Fruit fly (Drosophila melanogaster) ovary, adult (tissue): ENCODE measurements around the gene TfIIB.
A peak's percentile ranks its signal among the peaks of the same experiment; 100 is the strongest.

ENCODE experiments used
- CG17801 ChIP-seq: fragments of 200-800 bp; optimal IDR thresholded peaks from 2 replicates; lab custom pipeline; 2019; ENCODE audit warnings: missing biosample characterization, mild to moderate bottlenecking, missing genetic modification characterization, moderate library complexity; ENCODE audit not compliant: partially characterized antibody

The TfIIB gene

DNA sequence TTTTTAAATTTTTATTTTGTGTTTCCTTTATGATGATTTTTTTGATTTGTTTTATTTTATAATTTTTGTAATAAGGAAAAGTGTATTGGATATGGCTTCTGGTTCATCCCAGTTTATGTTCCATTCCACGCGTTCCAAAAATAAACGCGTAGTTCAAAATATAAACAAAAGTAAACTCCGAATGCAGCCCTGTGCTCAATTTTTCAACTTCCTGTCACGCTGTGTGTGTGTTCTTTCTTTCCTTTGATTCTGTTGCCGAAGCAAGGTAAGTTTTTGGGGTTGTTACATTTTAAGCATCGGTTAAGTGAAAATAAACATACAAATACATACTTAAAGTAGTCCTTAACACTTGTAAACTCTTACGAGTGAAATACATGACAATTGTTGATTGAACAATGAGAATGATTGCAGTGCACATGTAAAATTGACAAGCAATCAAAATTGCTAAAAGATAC is 23.0 kb upstream of the TfIIB start, which contains the start of the genes Ip259 and RpS27A:
Gene Ip259 (plus strand): TSS at position 231 of the 455 bp plus-strand sequence.
Gene RpS27A (plus strand): TSS at position 231 of the 455 bp plus-strand sequence.
- TF ChIP-seq CG17801 (GFP tag; lab: Kevin White, UChicago), result peak; percentile 83

DNA sequence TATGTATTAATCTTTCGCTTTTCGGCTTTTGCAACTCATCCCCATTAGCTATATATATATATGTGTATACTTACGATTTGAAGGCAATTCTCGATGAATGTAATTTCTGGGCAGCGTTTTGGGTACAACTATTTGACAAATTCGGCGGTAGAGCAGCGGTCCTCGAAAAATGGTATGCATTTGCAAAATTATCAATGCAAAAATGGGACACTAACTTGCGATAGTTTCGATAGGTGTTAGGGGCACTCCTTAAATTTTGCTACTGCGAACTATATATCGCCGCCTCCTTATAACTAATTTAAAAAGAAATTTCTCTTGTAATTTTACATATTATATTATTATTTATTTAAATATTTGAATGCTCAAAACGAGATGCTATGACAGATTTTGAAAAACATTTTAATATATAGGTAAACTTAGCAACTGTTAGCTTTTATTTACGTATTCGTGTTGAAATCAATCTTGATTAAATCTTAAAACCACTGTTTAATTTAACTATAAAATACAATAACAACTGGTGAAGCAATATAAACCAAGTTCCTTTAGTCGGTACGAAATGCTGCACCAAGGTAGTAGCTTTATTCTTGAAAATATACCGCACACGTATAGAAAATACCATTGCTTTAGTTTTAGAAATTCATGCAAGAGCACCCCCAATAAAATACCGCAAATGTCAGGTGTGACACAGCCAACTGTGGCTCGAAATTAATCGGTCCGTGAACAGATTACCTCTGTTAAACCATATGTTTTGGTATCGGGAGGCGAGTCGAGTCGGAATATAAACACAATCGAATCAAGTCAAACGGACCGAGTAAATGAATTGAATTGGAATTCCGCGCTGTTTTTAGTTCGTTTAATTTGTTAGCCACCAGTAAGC is 17.6 kb upstream of the TfIIB start, which contains the start of the genes CG5355 and Klp31E:
Gene CG5355 (minus strand): TSS at position 213 of the 877 bp plus-strand sequence.
Gene Klp31E (plus strand): TSS at position 767 of the 877 bp plus-strand sequence.
- no peak for TF ChIP-seq CG17801 (GFP tag; lab: Kevin White, UChicago)

DNA sequence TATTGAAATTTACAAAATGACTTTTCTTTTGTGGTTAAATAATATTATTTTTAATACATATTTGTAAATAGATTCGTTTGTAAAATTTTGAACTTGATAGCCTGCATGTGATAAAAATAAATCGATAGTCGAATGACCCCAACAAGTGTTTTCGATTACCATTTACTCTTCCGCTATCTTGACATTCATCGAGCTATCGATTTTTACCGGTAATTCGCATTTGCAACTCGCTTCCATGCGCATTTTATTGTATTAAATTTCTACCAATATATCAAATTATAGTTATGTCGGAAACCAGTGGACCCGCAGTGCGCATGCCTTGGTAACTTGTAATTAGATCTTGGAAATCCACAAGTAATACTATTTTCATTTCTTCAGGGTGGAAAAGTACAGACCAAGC is 12.2 kb upstream of the TfIIB start, which contains the start of gene RfC3:
Gene RfC3 (plus strand): TSS at position 210 of the 400 bp plus-strand sequence.
- TF ChIP-seq CG17801 (GFP tag; lab: Kevin White, UChicago), result no peak

DNA sequence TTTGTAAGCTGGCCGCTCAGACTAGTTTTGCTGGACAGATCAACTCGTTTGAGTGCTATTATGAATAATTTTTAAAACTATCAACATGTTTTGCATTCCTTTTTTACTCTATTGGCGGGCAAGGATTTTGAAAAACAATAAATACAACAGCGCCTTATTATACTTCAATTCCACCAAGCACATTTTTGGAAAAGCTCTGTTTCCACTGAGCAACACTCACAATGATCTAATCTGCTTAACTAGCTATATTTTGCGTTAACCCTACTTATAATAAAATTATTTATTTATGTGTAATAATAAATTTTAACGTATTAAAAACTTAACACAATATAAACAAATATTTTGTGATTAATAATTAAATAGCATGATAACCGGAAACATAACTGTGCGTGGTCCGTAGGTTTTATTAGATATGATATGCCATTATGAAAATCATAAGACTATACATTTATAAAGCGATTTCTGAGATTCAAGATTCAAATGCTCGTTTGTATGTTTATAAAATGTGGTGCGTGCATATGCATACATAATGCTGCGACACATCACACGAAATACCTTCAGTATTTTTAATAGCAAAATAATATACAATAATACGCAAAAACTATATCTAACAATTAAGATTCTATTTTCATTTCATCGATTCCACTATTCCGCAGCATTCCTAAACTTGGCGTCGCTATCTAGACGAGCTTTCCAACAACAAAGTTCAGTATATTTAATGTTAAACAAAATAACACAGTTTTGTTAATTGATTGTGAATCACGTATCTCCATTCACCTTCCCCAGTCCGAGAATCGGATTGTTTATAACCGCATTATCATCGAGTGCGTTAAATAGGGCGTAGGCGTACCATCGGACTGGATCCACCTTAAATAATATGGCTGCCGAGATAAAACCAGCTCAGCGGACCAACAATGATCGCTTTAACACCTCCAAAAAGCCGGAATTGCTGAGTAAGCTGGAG is 8.2 kb upstream of the TfIIB start, which contains the start of the genes pie and Wdfy2:
Gene pie (minus strand): TSS at position 138 of the 964 bp plus-strand sequence.
Gene Wdfy2 (plus strand): TSS at position 649 of the 964 bp plus-strand sequence.
- no peak for TF ChIP-seq CG17801 (GFP tag; lab: Kevin White, UChicago)

DNA sequence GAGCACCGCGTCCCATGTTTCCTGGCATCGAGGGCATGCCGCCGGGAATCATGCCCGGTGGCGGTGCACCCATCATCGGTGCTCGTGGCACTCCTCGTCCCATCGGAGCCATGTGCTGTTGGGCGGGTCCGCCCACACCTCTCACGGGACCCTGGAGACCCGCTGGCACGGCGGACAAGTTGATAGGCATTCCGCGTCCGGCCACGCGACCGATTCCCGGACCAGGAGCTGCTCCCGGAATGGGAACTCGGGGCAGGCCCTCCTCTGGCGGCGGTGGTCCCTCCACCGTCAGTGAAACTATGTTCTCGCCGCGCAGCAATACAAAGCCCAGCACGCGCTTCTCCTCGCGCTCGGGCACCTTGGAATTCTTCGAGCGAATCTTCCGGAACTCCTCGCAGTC is 5.5 kb upstream of the TfIIB start:
- TF ChIP-seq CG17801 (GFP tag; lab: Kevin White, UChicago), result no peak

DNA sequence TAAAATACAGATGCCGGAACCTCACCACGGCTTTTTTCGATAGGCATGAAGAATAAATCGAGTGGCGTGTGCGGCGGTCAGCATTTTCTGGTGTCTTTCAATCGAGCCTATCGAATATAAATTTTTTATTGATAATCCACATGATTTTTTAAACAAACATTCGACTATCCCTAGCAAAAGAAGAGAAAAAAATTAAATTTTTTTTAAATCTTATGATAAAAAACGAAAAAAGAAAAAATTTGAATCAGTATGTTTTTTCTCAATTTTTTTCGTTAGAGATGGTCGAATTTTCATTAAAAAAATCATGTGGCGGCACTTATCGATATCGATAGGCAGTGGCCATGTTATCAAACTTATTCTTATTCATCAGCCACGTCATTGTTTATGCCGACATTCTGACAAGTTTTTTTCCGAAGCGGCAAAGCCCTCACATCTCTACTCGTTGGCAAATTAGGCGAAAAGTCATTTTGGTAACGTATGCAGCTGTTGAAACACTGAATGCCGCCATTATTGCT is 4.5 kb upstream of the TfIIB start, which contains the start of the genes SmB and KdelR:
Gene SmB (minus strand): TSS at position 94 of the 515 bp plus-strand sequence.
Gene KdelR (plus strand): TSS at position 354 of the 515 bp plus-strand sequence.
- TF ChIP-seq CG17801 (GFP tag; lab: Kevin White, UChicago), result peak; percentile 79

DNA sequence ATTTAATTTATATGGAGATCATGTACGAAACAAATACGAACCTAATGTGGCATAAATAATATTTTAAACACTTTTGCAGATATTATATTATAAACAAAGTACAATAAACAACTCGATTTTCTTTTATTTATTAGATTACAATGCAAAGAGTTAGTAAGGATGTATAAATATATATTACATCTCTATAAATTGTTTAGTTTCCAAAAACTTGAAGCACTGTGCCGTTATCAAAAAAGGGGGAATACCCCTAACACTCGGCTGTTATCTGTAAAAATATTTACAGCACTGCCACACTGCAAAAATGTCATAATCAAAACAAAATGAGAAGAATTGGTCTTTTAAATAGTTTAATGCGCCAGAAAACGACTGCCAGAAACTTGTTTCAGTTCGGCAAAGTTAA is 2.6 kb upstream of the TfIIB start, which contains the start of gene CG5188:
Gene CG5188 (plus strand): TSS at position 302 of the 400 bp plus-strand sequence.
- TF ChIP-seq CG17801 (GFP tag; lab: Kevin White, UChicago), result peak; percentile 17

DNA sequence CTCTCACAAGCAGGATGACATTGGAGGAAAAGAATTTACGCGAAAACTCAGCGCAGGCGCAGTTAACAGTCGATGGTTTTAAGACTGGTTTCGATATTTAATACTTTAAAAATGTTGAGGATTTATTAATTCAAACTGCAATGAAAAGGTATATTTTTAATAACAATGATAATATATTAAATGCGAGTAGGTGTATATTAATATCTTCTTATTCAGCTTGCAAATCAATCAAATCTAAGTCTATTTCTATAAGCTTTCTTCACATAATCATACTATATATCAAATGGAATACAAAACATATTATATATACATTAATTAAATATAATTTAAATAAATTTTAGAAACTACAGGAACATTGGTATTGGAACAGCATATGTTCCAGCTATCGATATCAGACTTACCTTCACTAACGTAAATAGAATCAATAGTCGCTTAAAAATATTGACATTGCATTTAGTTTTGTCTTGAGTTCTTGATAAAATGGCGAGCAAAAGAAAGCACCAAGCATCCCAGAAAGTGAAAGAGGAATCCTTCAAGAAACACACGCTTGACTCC is 4.5 kb downstream of the TfIIB start, which contains the start of the genes TBC1D16 and holn1:
Gene TBC1D16 (minus strand): TSS at position 51 of the 555 bp plus-strand sequence.
Gene holn1 (plus strand): TSS at position 390 of the 555 bp plus-strand sequence.
- no peak for TF ChIP-seq CG17801 (GFP tag; lab: Kevin White, UChicago)

DNA sequence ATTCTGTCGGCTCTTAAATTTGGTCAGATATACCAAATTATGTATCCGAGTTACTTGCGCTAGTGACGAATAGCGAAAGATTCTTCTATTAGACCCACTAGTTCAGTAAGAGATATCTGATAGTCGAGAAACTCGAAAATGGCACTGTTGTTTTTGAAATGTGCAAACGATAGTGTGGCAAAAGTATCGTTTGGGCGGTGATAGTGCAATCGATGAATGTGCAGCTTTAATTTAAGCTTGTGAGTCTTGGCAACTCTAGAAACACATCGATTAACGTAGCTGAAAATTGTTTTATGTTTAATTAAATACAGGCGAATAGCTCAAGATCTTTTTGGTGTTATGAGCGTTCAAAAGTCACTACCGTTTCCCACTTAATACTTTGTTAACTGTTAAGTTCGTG is 6.2 kb downstream of the TfIIB start, which contains the start of gene STUB1:
Gene STUB1 (plus strand): TSS at position 232 of the 400 bp plus-strand sequence.
- TF ChIP-seq CG17801 (GFP tag; lab: Kevin White, UChicago), result peak; percentile 29

DNA sequence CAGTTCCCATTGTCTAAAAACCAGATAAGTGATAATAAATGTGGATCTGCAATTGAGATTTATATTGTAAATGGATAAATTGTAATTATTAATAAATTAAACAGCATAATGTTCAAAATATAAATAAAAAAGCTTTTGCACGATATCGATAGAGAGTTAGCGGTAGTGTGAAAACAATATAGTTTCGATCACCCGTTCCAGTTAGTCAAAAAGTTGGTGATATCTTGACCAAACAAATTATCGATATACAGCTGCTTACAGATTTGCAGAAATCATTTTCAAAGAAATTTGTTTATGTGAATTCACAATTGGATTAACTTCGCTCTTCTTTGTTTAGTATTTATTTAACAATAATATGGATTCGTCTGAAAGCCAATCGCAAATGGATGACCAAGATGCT is 8.0 kb downstream of the TfIIB start, which contains the start of gene Nse4:
Gene Nse4 (plus strand): TSS at position 267 of the 400 bp plus-strand sequence.
- peak; percentile 31 for TF ChIP-seq CG17801 (GFP tag; lab: Kevin White, UChicago)

DNA sequence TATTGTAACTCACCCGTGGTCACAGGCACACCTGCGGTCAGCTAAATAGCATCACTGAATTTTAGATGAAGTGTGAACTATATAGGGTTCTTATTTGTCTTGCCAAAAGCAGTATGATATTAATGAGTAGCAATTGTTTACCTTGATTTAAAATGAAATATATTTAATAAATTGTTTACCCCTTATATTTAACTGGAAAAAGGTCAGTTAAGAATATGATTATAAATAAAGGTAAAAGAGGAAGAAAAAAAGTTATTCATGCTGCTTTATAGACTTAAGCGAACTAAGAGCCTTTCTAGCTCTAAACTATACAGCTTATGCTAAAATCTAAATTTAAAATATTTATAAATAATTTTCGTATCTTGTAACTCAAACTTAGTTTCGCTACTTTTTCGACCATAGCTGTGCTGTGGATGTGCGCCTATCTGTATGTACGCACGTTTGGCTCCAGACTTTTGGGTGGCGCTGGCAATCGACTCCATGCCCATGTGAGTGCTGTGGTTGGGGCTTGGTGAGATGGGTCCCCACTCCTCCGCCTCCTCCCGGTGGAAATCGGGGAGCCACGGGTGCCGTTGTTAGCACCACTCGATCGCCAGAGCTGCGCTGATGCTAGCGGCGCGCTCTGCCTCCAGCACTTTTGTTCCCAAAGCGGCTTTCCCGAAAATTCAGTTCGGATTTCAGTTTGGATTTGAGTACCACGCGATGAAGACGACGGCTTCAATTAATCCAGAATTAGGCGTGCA is 11.1 kb downstream of the TfIIB start, which contains the start of gene loh:
Gene loh (plus strand): TSS at position 487 of the 743 bp plus-strand sequence.
- TF ChIP-seq CG17801 (GFP tag; lab: Kevin White, UChicago), result no peak

DNA sequence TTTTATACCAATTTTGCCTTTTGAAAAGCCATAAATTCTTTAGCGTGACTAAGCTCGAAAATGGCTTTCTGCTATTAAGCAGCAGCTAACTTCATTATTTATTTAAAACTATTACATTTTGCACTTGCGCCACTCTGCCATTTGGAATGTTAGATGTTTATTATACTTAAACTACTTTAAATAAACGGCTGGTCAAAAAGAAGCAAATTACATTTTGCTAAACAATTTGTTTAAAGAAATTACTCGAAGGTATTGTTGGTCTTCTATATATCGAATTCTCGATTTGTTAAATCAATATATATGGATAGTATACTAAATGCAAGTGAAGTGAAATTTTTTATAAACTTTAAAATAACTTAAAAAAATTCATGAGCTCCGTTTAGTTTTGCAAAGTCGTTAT is 21.2 kb downstream of the TfIIB start, which contains the start of gene ppk10:
Gene ppk10 (minus strand): TSS at position 101 of the 400 bp plus-strand sequence.
- no peak for TF ChIP-seq CG17801 (GFP tag; lab: Kevin White, UChicago)
